Worm (Caenorhabditis elegans): ENCODE results near the gene K12H6.4.

Gene K12H6.4

DNA sequence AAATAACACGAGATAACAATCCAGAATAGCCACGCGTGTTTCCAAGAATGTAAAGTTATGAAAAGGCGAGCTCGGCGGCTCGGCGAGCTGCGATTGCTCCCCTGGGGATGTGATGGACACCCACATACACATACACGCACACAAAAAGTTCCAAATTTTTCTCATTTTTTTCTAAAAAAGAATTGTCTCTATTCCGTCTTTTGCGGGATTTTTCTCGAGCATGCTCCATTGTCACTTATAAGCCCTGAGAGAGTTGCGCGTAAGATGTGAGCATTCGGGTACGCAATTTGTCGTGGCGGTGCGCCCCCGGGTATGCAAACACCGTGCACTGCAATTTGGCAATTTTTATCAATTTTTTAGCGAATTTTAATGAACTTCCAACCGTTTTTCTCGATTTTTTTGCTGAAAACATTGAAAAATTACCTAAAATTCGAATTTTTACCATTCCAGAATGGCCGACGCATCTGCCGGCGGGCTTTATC, 37.0 kb downstream of the K12H6.4 start, which contains the start of the genes F08D12.12 and srpa-72 (continued):
- TF ChIP-seq ceh-20 (GFP tag; IDR thresholded peaks at IDR 0.05), result 0 out of 2 replicates have a peak, but pooled peaks have one; percentile 9
- TF ChIP-seq fos-1 (tag; optimal IDR thresholded peaks at IDR 0.05), result no peak

DNA sequence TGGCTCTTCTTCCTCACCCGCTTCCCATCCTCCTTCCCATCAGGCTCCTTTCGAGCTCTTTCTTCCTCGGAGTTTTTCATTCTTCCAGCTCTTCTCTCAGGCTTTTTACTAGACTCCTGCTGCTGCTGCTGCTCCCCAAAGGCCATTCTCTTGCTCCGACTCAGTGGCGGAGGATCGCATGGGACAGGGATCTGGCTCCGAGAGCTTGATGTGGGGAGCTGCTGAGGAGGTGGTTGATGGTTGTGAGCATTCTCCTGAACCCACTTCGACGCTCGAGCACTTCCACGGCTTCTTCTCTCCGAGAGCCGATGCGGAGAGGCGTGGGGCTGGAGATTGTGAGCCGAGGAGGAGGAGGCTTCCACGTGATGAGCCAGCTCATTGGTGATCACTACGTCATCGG, 38.3 kb downstream of the K12H6.4 start:
- TF ChIP-seq R02D3.7 (tag; optimal IDR thresholded peaks at IDR 0.05), result no peak
- peak in 1 of 2 experiments; percentile 14 for TF ChIP-seq unc-62 (GFP tag; optimal IDR thresholded peaks at IDR 0.05 in 1 of 2)
- TF ChIP-seq unc-62 (tag; optimal IDR thresholded peaks at IDR 0.05), result no peak
- peak; percentile 37 for TF ChIP-seq aha-1 (tag)
- no peak for TF ChIP-seq ceh-82 (tag; optimal IDR thresholded peaks at IDR 0.05)
- TF ChIP-seq madf-5 (GFP tag; IDR thresholded peaks at IDR 0.05), result no peak
- no peak for TF ChIP-seq zfp-2 (tag; optimal IDR thresholded peaks at IDR 0.05)
- TF ChIP-seq set-16 (GFP tag; IDR thresholded peaks at IDR 0.05), result peak; percentile 92
- TF ChIP-seq mxl-2 (GFP tag; conservative IDR thresholded peaks at IDR 0.05), result no peak
- no peak for TF ChIP-seq mep-1 (tag; optimal IDR thresholded peaks at IDR 0.05)
- no peak for TF ChIP-seq spr-1 (tag; optimal IDR thresholded peaks at IDR 0.05)

DNA sequence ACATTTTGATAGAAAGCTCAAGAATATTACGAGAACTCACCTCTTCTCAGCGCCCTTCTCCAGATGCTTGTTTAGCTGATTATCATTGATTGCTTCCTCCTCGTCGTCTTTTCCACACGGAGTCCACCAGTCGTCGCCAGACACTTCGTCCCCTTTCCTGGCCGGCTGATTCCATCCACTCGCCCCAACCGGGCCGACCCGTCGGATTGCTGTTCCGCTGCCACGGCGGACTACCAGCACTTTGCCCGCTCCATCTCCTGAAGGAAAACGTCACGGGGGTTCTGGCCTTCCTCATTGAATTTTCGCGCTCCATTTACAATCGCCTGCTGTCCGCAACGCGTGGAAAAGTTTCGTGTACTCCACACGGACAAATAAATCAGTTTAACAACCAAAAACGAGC, 40.7 kb downstream of the K12H6.4 start:
- TF ChIP-seq Y75B8A.6 (GFP tag; IDR thresholded peaks at IDR 0.05), result no peak
- TF ChIP-seq set-16 (GFP tag; IDR thresholded peaks at IDR 0.05), result peak; percentile 86
- no peak for TF ChIP-seq mdt-29 (GFP tag; IDR thresholded peaks at IDR 0.05)

DNA sequence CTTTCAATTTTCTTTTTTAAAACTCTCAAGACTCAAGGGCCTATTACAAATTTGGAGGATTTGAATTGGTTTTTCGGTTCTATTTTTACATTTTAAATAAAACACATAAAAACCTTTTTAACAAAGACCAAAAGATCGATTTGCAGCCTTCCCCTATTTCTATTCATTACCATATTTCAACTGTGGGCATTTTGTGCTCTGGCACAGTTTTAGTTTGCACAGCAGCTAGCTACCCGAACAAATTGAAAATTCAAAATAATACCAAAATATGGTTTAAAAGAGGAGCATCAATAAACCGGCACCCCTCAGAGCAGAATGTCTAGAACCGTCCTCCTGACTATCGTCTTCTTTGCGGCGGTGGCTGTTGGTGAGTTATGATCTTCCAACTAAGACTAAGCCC, 42.7 kb downstream of the K12H6.4 start, which contains the start of gene F08D12.2:
Gene F08D12.2, plus strand, starts transcription at position 301 of the 400 bp plus-strand sequence.
- no peak for TF ChIP-seq egl-27 (tag; optimal IDR thresholded peaks at IDR 0.05)
- no peak for TF ChIP-seq lin-13 (GFP tag; optimal IDR thresholded peaks at IDR 0.05)
- TF ChIP-seq Y105C5A.15 (GFP tag; IDR thresholded peaks at IDR 0.05), result no peak
- no peak for TF ChIP-seq duxl-1 (tag; optimal IDR thresholded peaks at IDR 0.05; ENCODE audit: poor library complexity)
- TF ChIP-seq pqm-1 (tag; optimal IDR thresholded peaks at IDR 0.05), result no peak
- no peak for TF ChIP-seq madf-5 (GFP tag; IDR thresholded peaks at IDR 0.05)
- TF ChIP-seq T20F7.1 (GFP tag; optimal IDR thresholded peaks at IDR 0.05), result no peak
- no peak for TF ChIP-seq zfp-2 (tag; optimal IDR thresholded peaks at IDR 0.05)
- no peak for TF ChIP-seq hif-1 (tag; optimal IDR thresholded peaks at IDR 0.05)
- no peak for TF ChIP-seq lin-29 (GFP tag; IDR thresholded peaks at IDR 0.05)
- TF ChIP-seq F37D6.2 (tag; optimal IDR thresholded peaks at IDR 0.05), result no peak
- TF ChIP-seq R02D3.7 (tag; optimal IDR thresholded peaks at IDR 0.05), result no peak
- TF ChIP-seq hlh-11 (tag; optimal IDR thresholded peaks at IDR 0.05), result no peak
- TF ChIP-seq ama-1 (optimal IDR thresholded peaks at IDR 0.05), result no peak
- TF ChIP-seq ceh-44 (GFP tag; IDR thresholded peaks at IDR 0.05), result no peak
- no peak for TF ChIP-seq lsy-2 (tag; optimal IDR thresholded peaks at IDR 0.05)

DNA sequence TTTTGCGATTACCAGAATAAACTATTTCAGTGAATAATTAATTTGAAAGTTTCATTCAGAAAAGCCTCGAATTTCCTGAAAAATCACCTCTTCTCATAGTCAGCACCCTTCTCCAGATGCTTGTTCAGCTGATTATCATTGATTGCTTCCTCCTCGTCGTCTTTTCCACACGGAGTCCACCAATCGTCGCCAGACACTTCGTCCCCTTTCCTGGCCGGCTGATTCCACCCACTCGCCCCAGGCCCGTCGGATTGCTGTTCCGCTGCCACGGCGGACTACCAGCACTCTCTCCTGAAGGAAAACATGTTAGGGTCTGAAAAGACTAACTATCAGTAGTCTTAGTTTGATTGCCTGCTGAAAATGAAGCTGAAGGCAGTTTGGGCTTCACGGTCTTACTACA, 43.3 kb downstream of the K12H6.4 start:
- no peak for TF ChIP-seq mep-1 (tag; optimal IDR thresholded peaks at IDR 0.05)
- no peak for TF ChIP-seq lim-7 (GFP tag; IDR thresholded peaks at IDR 0.05)
- no peak for TF ChIP-seq R02D3.7 (tag; optimal IDR thresholded peaks at IDR 0.05)
- TF ChIP-seq nhr-10 (tag; optimal IDR thresholded peaks at IDR 0.05), result no peak
- TF ChIP-seq saeg-2 (GFP tag; IDR thresholded peaks at IDR 0.05), result no peak
- peak; percentile 50; the same call in 1 of the 2 replicates for TF ChIP-seq set-16 (GFP tag; IDR thresholded peaks at IDR 0.05)
- no peak for TF ChIP-seq ceh-32 (tag; optimal IDR thresholded peaks at IDR 0.05; ENCODE audit: poor library complexity)
- peak in 1 of 2 experiments; percentile 56 for TF ChIP-seq unc-62 (GFP tag; optimal IDR thresholded peaks at IDR 0.05 in 1 of 2)
- TF ChIP-seq unc-62 (tag; optimal IDR thresholded peaks at IDR 0.05), result no peak
- TF ChIP-seq nhr-48 (tag; optimal IDR thresholded peaks at IDR 0.05), result no peak
- no peak for TF ChIP-seq nhr-76 (tag; optimal IDR thresholded peaks at IDR 0.05)

Data from whole organism, L4 larva.